Fruit fly (Drosophila melanogaster) whole organism: ENCODE data around the gene Nup37.

ENCODE experiments used
- psq ChIP-seq: fragments of >200 bp; optimal IDR thresholded peaks from 2 replicates; lab custom pipeline; 2017
- usp ChIP-seq: fragments of >200 bp; optimal IDR thresholded peaks from 2 replicates; lab custom pipeline; 2017; ENCODE audit warnings: missing biosample characterization, missing genetic modification characterization, mixed read lengths

dm6 chr3R:25241507-25242070 is 5.9 kb upstream of the Nup37 start, which contains the start of gene CG11854:
- TF ChIP-seq psq (lab: Kevin White, UChicago) = no peak
- TF ChIP-seq usp (GFP tag; lab: Kevin White, UChicago) = no peak
